Worm (Caenorhabditis elegans) whole organism, early embryonic: ENCODE measurements around the gene srt-36.
"Not testable (repeated sequence)": the region's sequence is repeated elsewhere in the genome, so short reads cannot be mapped to it uniquely, and the experiment has no call there.

Source experiments
- B0310.2 ChIP-seq: sonication (generic microtip); optimal IDR thresholded peaks from 2 replicates; lab custom pipeline; 2016; ENCODE audit warnings: mild to moderate bottlenecking, missing genetic modification characterization, missing compliant biosample characterization
- F13C5.2 ChIP-seq: sonication (generic microtip); optimal IDR thresholded peaks from 2 replicates; lab custom pipeline; 2017; ENCODE audit warnings: mild to moderate bottlenecking, missing genetic modification characterization, inconsistent platforms, missing compliant biosample characterization
- aly-1 ChIP-seq: sonication (generic microtip); optimal IDR thresholded peaks from 2 replicates; lab custom pipeline; 2016; ENCODE audit warnings: missing genetic modification characterization, missing compliant biosample characterization
- ama-1 ChIP-seq: fragments of 150-350 bp; optimal IDR thresholded peaks from 2 replicates; lab custom pipeline; 2014
- ceh-13 ChIP-seq: fragments of 200-800 bp; sonication (Bioruptor generic); optimal IDR thresholded peaks from 2 replicates; lab custom pipeline; 2018; ENCODE audit warnings: mild to moderate bottlenecking, missing genetic modification characterization, missing compliant biosample characterization
- ceh-36 ChIP-seq: sonication (generic microtip); optimal IDR thresholded peaks from 2 replicates; lab custom pipeline; 2016; ENCODE audit warnings: missing genetic modification characterization, inconsistent platforms, missing compliant biosample characterization
- ets-7 ChIP-seq: sonication (generic microtip); optimal IDR thresholded peaks from 2 replicates; lab custom pipeline; 2016; ENCODE audit warnings: missing genotype, missing genetic modification characterization, missing compliant biosample characterization
- flt-1 ChIP-seq: fragments of 200-800 bp; sonication (Bioruptor generic); IDR thresholded peaks from 2 replicates; pipeline ENCODE4 v1.3.6; 2022; ENCODE audit warnings: missing genetic modification characterization, missing compliant biosample characterization
- hmbx-1 ChIP-seq: sonication (generic microtip); optimal IDR thresholded peaks from 2 replicates; lab custom pipeline; 2016; ENCODE audit warnings: mild to moderate bottlenecking, missing genetic modification characterization, missing compliant biosample characterization
- hmg-4 ChIP-seq: fragments of 200-800 bp; sonication (Bioruptor generic); optimal IDR thresholded peaks from 2 replicates; lab custom pipeline; 2018; ENCODE audit warnings: mild to moderate bottlenecking, missing genetic modification characterization, missing compliant biosample characterization
- hnd-1 ChIP-seq: sonication (generic microtip); optimal IDR thresholded peaks from 2 replicates; lab custom pipeline; 2016; ENCODE audit warnings: missing genetic modification characterization, missing compliant biosample characterization
- pes-1 ChIP-seq: fragments of 200-800 bp; sonication (Bioruptor generic); IDR thresholded peaks from 2 replicates; pipeline ENCODE4 v1.3.6; 2022; ENCODE audit warnings: missing genetic modification reagents, missing genetic modification characterization, missing compliant biosample characterization
- scrt-1 ChIP-seq: fragments of 200-800 bp; sonication (Bioruptor generic); IDR thresholded peaks from 2 replicates; pipeline ENCODE4 v1.3.6; 2022; ENCODE audit warnings: missing genetic modification characterization, missing compliant biosample characterization
- sea-1 ChIP-seq: fragments of 200-800 bp; sonication (Bioruptor generic); conservative IDR thresholded peaks from 2 replicates; pipeline ENCODE4 v1.3.6; 2022; ENCODE audit warnings: missing genetic modification characterization, missing compliant biosample characterization
- tbx-11 ChIP-seq: fragments of 200-800 bp; sonication (Bioruptor generic); IDR thresholded peaks from 2 replicates; pipeline ENCODE4 v1.3.6; 2022; ENCODE audit warnings: missing genetic modification characterization, missing compliant biosample characterization
- tbx-37 ChIP-seq: fragments of 200-800 bp; sonication (Bioruptor generic); conservative IDR thresholded peaks from 2 replicates; pipeline ENCODE4 v1.3.6; 2022; ENCODE audit warnings: missing genetic modification reagents, missing genetic modification characterization, missing compliant biosample characterization
- tra-4 ChIP-seq: sonication (generic microtip); optimal IDR thresholded peaks from 2 replicates; lab custom pipeline; 2017; ENCODE audit warnings: missing genetic modification characterization, missing compliant biosample characterization

srt-36 gene

ce11 chrV:4268213-4268612, at the start of gene srt-36:
srt-36 (minus strand) TSS chrV:4268313.
- TF ChIP-seq ceh-13 (GFP tag; lab: Kevin White, UChicago); ets-7 (tag; lab: Kevin White, UChicago); pes-1: not testable (repeated sequence)

DNA sequence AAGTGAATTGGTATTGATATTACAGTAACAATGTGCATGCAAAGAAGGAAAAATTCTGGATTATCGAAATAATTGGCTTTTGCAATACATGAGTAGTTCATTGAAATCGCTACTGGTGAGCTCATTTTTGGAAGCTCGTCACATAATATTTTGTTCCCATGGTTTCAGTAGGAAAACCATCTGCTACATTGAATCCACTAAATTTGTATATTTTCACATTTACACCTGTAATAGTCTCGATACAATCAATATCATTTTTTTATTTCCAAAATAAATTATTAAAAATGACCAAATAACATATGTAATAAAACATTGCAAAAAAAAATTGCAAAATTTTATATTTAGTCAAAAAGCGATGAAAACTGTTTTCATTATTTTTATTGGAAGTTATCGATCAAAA, 46.9 kb upstream of the srt-36 start, which contains the start of gene srh-192:
srh-192 (minus strand) TSS at position 101 of the 400 bp plus-strand sequence.
- no peak for TF ChIP-seq tbx-11 (GFP tag; lab: Robert Waterston, UW)

DNA sequence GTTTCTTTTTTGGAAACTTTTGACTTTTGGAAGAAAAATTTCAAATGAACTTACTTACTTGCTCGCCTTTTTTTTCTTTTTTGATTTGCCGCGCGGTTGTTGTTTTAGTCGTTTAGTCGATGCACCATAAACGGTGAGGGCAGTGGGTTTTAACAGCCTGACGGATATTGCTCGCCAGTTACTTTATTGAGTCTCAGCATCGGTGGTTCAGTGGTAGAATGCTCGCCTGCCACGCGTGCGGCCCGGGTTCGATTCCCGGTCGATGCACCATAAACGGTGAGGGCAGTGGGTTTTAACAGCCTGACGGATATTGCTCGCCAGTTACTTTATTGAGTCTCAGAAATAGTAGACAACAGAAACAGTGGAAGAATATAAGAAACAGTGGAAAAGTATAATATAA, 42.3 kb upstream of the srt-36 start:
- TF ChIP-seq pes-1 (peak; percentile 68), sea-1 (0 out of 2 replicates have a peak, but pooled peaks have one; percentile 35), flt-1 (peak; percentile 23; the same call in 1 of the 2 replicates), scrt-1 (GFP tag; lab: Robert Waterston, UW) (peak; percentile 46; the same call in 1 of the 2 replicates)

DNA sequence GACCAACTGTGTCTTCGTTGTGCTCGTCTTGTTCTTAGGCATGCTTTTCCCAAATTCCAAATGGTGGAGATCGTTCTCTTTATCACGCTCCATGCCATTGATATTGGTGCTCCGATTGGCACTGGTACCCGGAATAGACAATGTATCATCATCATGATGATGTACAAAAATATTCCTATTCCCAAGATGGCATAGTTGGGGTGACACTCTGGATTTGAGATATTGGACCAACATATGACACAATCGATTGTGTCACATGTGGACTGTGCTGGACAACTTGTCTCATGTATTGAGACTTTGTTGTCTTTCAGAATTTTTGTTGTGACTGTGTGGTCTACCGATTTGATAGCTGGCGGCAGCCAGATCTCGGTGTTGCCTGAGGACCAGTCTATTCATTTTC, 36.1 kb upstream of the srt-36 start:
- no peak for TF ChIP-seq tbx-11 (GFP tag; lab: Robert Waterston, UW)
- no peak for TF ChIP-seq tbx-37 (GFP tag; lab: Robert Waterston, UW)
- TF ChIP-seq sea-1 = no peak
- no peak for TF ChIP-seq hnd-1 (tag; lab: Kevin White, UChicago)
- no peak for TF ChIP-seq flt-1
- TF ChIP-seq hmg-4 (GFP tag; lab: Kevin White, UChicago) = no peak
- no peak for TF ChIP-seq tra-4 (tag; lab: Kevin White, UChicago)
- no peak for TF ChIP-seq ama-1 (lab: Kevin White, UChicago)
- TF ChIP-seq scrt-1 (GFP tag; lab: Robert Waterston, UW) = no peak
- no peak for TF ChIP-seq B0310.2 (tag; lab: Kevin White, UChicago)
- no peak for TF ChIP-seq aly-1 (tag; lab: Kevin White, UChicago)
- no peak for TF ChIP-seq ceh-36 (tag; lab: Kevin White, UChicago)
- TF ChIP-seq pes-1 = no peak
- TF ChIP-seq ets-7 (tag; lab: Kevin White, UChicago) = no peak
- no peak for TF ChIP-seq hmbx-1
- no peak for TF ChIP-seq F13C5.2 (tag; lab: Kevin White, UChicago)
- TF ChIP-seq ceh-13 (GFP tag; lab: Kevin White, UChicago) = no peak

- TF ChIP-seq ets-7 (tag; lab: Kevin White, UChicago) (no peak), ceh-13 (GFP tag; lab: Kevin White, UChicago) (no peak), hmg-4 (GFP tag; lab: Kevin White, UChicago) (no peak), hmbx-1 (no peak), aly-1 (tag; lab: Kevin White, UChicago) (no peak), sea-1 (no peak), F13C5.2 (tag; lab: Kevin White, UChicago) (no peak), tbx-11 (GFP tag; lab: Robert Waterston, UW) (no peak), flt-1 (no peak), pes-1 (no peak), tra-4 (tag; lab: Kevin White, UChicago) (no peak), ama-1 (lab: Kevin White, UChicago) (no peak), ceh-36 (tag; lab: Kevin White, UChicago) (no peak), scrt-1 (GFP tag; lab: Robert Waterston, UW) (no peak)
Observed at ce11 chrV:4303793-4304192, 35.7 kb upstream of the srt-36 start.

DNA sequence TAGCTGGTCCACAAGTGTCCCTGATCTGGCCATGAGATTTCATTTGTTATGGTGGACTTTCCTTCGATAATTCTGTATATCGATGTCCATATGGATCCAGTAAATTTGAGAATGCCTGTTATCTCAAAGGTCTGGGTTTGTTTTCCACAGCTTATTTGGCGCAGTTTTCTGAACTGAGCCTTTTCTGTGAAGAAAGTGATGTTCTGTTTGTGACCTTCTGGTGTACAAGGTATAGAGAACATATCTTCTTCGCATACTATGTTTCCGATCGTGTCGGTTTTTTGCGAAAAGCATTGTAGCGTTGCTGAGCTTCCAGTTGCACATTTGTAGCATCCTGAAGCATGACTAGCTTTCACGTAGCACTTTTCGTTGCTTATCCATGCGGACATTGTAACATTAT, 34.7 kb upstream of the srt-36 start:
- TF ChIP-seq sea-1 (no peak), tra-4 (tag; lab: Kevin White, UChicago) (no peak), hmg-4 (GFP tag; lab: Kevin White, UChicago) (no peak), ets-7 (tag; lab: Kevin White, UChicago) (no peak), pes-1 (no peak), scrt-1 (GFP tag; lab: Robert Waterston, UW) (no peak), B0310.2 (tag; lab: Kevin White, UChicago) (no peak), aly-1 (tag; lab: Kevin White, UChicago) (no peak), hmbx-1 (no peak), tbx-37 (GFP tag; lab: Robert Waterston, UW) (no peak), F13C5.2 (tag; lab: Kevin White, UChicago) (no peak), ceh-36 (tag; lab: Kevin White, UChicago) (no peak), ceh-13 (GFP tag; lab: Kevin White, UChicago) (no peak), flt-1 (no peak), tbx-11 (GFP tag; lab: Robert Waterston, UW) (no peak), ama-1 (lab: Kevin White, UChicago) (no peak), hnd-1 (tag; lab: Kevin White, UChicago) (no peak)

DNA sequence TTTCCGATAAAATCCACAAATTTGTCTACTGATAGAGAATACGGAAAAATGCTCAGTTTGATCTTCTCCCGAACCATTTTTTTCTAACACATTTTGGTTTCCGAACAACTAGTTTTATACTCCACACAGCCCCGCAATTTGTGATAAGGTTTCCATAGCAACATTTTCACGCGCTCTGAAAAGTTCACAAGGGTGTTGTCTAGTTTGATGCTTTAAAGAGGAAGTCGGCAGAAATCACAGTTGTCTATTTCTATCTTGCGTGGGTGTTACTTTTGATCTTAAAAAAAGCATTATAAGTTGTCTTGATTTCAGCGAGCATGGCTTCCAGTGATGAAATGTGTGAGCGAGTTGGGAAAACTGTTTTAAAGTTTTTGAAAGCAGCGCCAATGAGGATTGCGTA, 31.6 kb upstream of the srt-36 start, which contains the start of gene ZC132.3:
ZC132.3 (minus strand) TSS at position 101 of the 400 bp plus-strand sequence.
- TF ChIP-seq ceh-13 (GFP tag; lab: Kevin White, UChicago) (no peak), hmbx-1 (no peak), tbx-37 (GFP tag; lab: Robert Waterston, UW) (no peak), tra-4 (tag; lab: Kevin White, UChicago) (no peak), B0310.2 (tag; lab: Kevin White, UChicago) (no peak), tbx-11 (GFP tag; lab: Robert Waterston, UW) (no peak), hnd-1 (tag; lab: Kevin White, UChicago) (no peak), flt-1 (no peak), sea-1 (no peak), hmg-4 (GFP tag; lab: Kevin White, UChicago) (no peak), ama-1 (lab: Kevin White, UChicago) (no peak), F13C5.2 (tag; lab: Kevin White, UChicago) (no peak), ets-7 (tag; lab: Kevin White, UChicago) (no peak), aly-1 (tag; lab: Kevin White, UChicago) (no peak), ceh-36 (tag; lab: Kevin White, UChicago) (no peak), scrt-1 (GFP tag; lab: Robert Waterston, UW) (no peak), pes-1 (no peak)
